Worm (Caenorhabditis elegans) whole organism, L1 larva: ENCODE data around the gene F40F8.3.

Source experiments
- ceh-82 ChIP-seq, 3 experiments: fragments of 150-350 bp in 1 of 3; sonication (generic microtip) in 2 of 3; optimal IDR thresholded peaks; 2 replicates each; lab custom pipeline; 2014 to 2017; ENCODE audit warnings: missing biosample characterization in 3 of 3, missing genetic modification characterization in 3 of 3
- elt-3 ChIP-seq, 6 experiments: fragments of 150-350 bp in 1 of 6; sonication (generic microtip); optimal IDR thresholded peaks; 2 replicates each; lab custom pipeline; 2017 to 2018; ENCODE audit warnings: missing biosample characterization in 6 of 6, missing genetic modification characterization in 6 of 6, inconsistent platforms in 1 of 6
- mdl-1 ChIP-seq, 2 experiments: fragments of 150-350 bp; optimal IDR thresholded peaks; 2 replicates each; lab custom pipeline; 2014 to 2017; ENCODE audit warnings: missing biosample characterization in 2 of 2, missing genetic modification characterization in 2 of 2, inconsistent platforms in 1 of 2
- nhr-11 ChIP-seq: fragments of 150-350 bp; optimal IDR thresholded peaks from 2 replicates; lab custom pipeline; 2014; ENCODE audit warnings: missing biosample characterization, missing genetic modification characterization
- nhr-237 ChIP-seq: fragments of 150-350 bp; optimal IDR thresholded peaks from 2 replicates; lab custom pipeline; 2014; ENCODE audit warnings: missing biosample characterization, missing genetic modification characterization
- snpc-4 ChIP-seq: fragments of 150-350 bp; optimal IDR thresholded peaks from 2 replicates; lab custom pipeline; 2014; ENCODE audit warnings: missing biosample characterization, missing genetic modification characterization
- unc-62 ChIP-seq: fragments of 150-350 bp; optimal IDR thresholded peaks from 2 replicates; lab custom pipeline; 2014; ENCODE audit warnings: missing biosample characterization, missing genetic modification reagents, missing genetic modification characterization
- unc-86 ChIP-seq: sonication (generic microtip); optimal IDR thresholded peaks from 2 replicates; lab custom pipeline; 2016; ENCODE audit warnings: missing genetic modification characterization, missing compliant biosample characterization
- unc-98 ChIP-seq: fragments of 200-800 bp; sonication (Bioruptor generic); IDR thresholded peaks from 2 replicates; pipeline ENCODE4 v1.3.6; 2022; ENCODE audit warnings: missing genetic modification characterization, missing compliant biosample characterization
- zag-1 ChIP-seq: fragments of 150-350 bp; optimal IDR thresholded peaks from 2 replicates; lab custom pipeline; 2014; ENCODE audit warnings: missing biosample characterization, missing genetic modification characterization

ce11 chrII:11153080-11153479, 24.0 kb downstream of the F40F8.3 start:
- TF ChIP-seq unc-62, result no peak
- no peak for TF ChIP-seq ceh-82 (tag; optimal IDR thresholded peaks at IDR 0.05; lab: Kevin White, UChicago)
- TF ChIP-seq nhr-237, result no peak
- TF ChIP-seq unc-86 (tag; lab: Kevin White, UChicago), result no peak
- TF ChIP-seq nhr-11, result no peak
- no peak for TF ChIP-seq zag-1 (tag; lab: Kevin White, UChicago)
- no peak for TF ChIP-seq mdl-1 (tag; optimal IDR thresholded peaks at IDR 0.05; lab: Kevin White, UChicago)
- TF ChIP-seq unc-98 (GFP tag; lab: Robert Waterston, UW), result no peak
- TF ChIP-seq snpc-4 (tag; lab: Kevin White, UChicago), result no peak
- TF ChIP-seq elt-3 (tag; optimal IDR thresholded peaks at IDR 0.05; lab: Kevin White, UChicago), result no peak
